Fruit fly (Drosophila melanogaster) whole organism: ENCODE measurements around the gene Wdr82.

ENCODE experiments used
- CG8478 ChIP-seq: fragments of >200 bp; optimal IDR thresholded peaks from 2 replicates; lab custom pipeline; 2018; ENCODE audit warnings: inconsistent platforms
- Dll ChIP-seq: fragments of >200 bp; optimal IDR thresholded peaks from 2 replicates; lab custom pipeline; 2017
- EcR ChIP-seq, 2 experiments: fragments of >200 bp; optimal IDR thresholded peaks; 2 replicates each; lab custom pipeline; 2017; ENCODE audit warnings: missing biosample characterization in 2 of 2, missing genetic modification characterization in 2 of 2, missing genetic modification reagents in 2 of 2
- psq ChIP-seq: fragments of >200 bp; optimal IDR thresholded peaks from 2 replicates; lab custom pipeline; 2017
- usp ChIP-seq: fragments of >200 bp; optimal IDR thresholded peaks from 2 replicates; lab custom pipeline; 2017; ENCODE audit warnings: missing biosample characterization, missing genetic modification characterization, mixed read lengths

- TF ChIP-seq usp (GFP tag; lab: Kevin White, UChicago) (no peak), CG8478 (lab: Kevin White, UChicago) (no peak), psq (lab: Kevin White, UChicago) (no peak), Dll (no peak), EcR (GFP tag; optimal IDR thresholded peaks at IDR 0.05; lab: Kevin White, UChicago) (no peak)
Measured at dm6 chr2L:8414887-8415883, 40.9 kb downstream of the Wdr82 start, which contains the start of the genes CG13398 and Akap200.
